Worm (Caenorhabditis elegans): Measurements from ENCODE around the gene lgc-28.

DNA sequence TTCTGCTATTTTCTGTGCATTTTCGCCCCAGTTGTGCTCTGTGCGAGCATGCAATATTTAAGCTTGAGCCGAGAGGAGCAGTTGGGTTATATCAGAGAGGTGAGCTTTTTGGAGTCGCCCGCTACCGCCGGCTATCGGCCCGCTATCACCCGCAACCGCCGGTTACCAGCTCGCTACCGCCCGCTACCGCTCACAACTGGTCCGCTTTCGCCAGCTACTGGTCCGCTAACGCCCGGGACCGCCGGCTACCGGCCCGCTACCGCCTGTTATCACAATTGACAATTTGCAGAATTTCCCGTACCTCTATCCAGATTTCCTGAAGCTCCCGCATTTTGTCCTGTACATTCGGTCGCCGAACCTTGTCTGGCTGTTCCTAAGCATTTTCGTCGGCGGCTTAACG, 3.5 kb downstream of the lgc-28 start:
- no peak for TF ChIP-seq ets-7 (tag; optimal IDR thresholded peaks at IDR 0.05)
- no peak for TF ChIP-seq ama-1 (optimal IDR thresholded peaks at IDR 0.05)
- no peak for TF ChIP-seq hmbx-1 (tag; optimal IDR thresholded peaks at IDR 0.05)
- no peak for TF ChIP-seq aly-1 (tag; optimal IDR thresholded peaks at IDR 0.05)
- TF ChIP-seq hnd-1 (tag; optimal IDR thresholded peaks at IDR 0.05): no peak
- no peak for TF ChIP-seq tra-4 (tag; optimal IDR thresholded peaks at IDR 0.05)
- no peak for TF ChIP-seq ceh-36 (tag; optimal IDR thresholded peaks at IDR 0.05)
- no peak for TF ChIP-seq tbx-11 (GFP tag; IDR thresholded peaks at IDR 0.05)
- TF ChIP-seq sea-1 (GFP tag; conservative IDR thresholded peaks at IDR 0.05): no peak
- TF ChIP-seq B0310.2 (tag; optimal IDR thresholded peaks at IDR 0.05): no peak
- TF ChIP-seq pes-1 (GFP tag; IDR thresholded peaks at IDR 0.05): no peak
- TF ChIP-seq flt-1 (GFP tag; IDR thresholded peaks at IDR 0.05): no peak
- TF ChIP-seq tbx-37 (GFP tag; conservative IDR thresholded peaks at IDR 0.05): no peak

Data from whole organism, early embryonic.